Worm (Caenorhabditis elegans): ENCODE data around the gene F58H1.7.
A peak's percentile ranks its signal among the peaks of the same experiment; 100 is the strongest.

ce11 chrV:12001747-12002456 lies 37.3 kb upstream of the F58H1.7 start, which contains the start of gene gcy-33:
- TF ChIP-seq ama-1 (optimal IDR thresholded peaks at IDR 0.05), result no peak
- peak; percentile 79 for TF ChIP-seq F13H6.1 (tag; optimal IDR thresholded peaks at IDR 0.05)
- no peak for TF ChIP-seq nhr-23 (tag; optimal IDR thresholded peaks at IDR 0.05)
- TF ChIP-seq lin-13 (GFP tag; optimal IDR thresholded peaks at IDR 0.05), result peak; percentile 82
- no peak for TF ChIP-seq ztf-11 (tag; optimal IDR thresholded peaks at IDR 0.05)
- TF ChIP-seq sem-4 (tag; optimal IDR thresholded peaks at IDR 0.05), result peak; percentile 61
- no peak for TF ChIP-seq unc-62 (GFP tag; optimal IDR thresholded peaks at IDR 0.05)
- TF ChIP-seq R02D3.7 (tag; optimal IDR thresholded peaks at IDR 0.05), result peak; percentile 1
- TF ChIP-seq aly-2 (tag; optimal IDR thresholded peaks at IDR 0.05), result no peak
- no peak for TF ChIP-seq elt-1 (tag; optimal IDR thresholded peaks at IDR 0.05)
